Worm (Caenorhabditis elegans): ENCODE measurements around the gene gpx-5.

DNA sequence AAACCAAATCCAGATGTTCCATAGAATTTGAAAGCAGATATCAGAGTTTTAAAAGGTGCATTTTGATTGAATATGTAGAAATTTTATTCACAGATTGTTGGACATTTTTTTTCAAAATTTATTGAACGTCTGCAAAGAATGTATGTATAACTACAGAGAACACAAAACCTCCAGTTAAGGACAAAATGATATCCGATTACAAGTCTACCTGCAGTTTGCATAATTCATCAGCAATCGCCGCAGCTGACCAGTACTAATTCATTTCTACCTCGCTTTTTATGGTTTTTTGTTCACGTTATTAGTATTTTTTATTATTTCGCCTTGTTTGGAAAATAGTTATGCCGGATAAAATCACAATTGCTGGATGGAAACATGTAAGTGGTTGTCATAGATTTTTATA lies 4.7 kb downstream of the gpx-5 start, which contains the start of gene del-8:
- TF ChIP-seq ttx-3 (tag; optimal IDR thresholded peaks at IDR 0.05) (no peak), fkh-6 (tag; optimal IDR thresholded peaks at IDR 0.05) (no peak), unc-86 (tag; optimal IDR thresholded peaks at IDR 0.05) (no peak), odd-2 (tag; optimal IDR thresholded peaks at IDR 0.05) (no peak), pqm-1 (tag; optimal IDR thresholded peaks at IDR 0.05) (no peak), pha-2 (tag; optimal IDR thresholded peaks at IDR 0.05) (no peak), ceh-2 (tag; optimal IDR thresholded peaks at IDR 0.05) (no peak), ama-1 (optimal IDR thresholded peaks at IDR 0.05) (no peak), gmeb-2 (tag; optimal IDR thresholded peaks at IDR 0.05) (no peak), unc-42 (tag; optimal IDR thresholded peaks at IDR 0.05) (no peak), ceh-48 (tag; optimal IDR thresholded peaks at IDR 0.05) (no peak), C38D4.7 (GFP tag; optimal IDR thresholded peaks at IDR 0.05) (no peak)

Data from whole organism, late embryonic.